Worm (Caenorhabditis elegans) whole organism, young adult: ENCODE results near the gene T21H3.5.
A peak's percentile ranks its signal among the peaks of the same experiment; 100 is the strongest.

Experiments
- B0336.3 ChIP-seq: fragments of 200-800 bp; sonication (Bioruptor generic); IDR thresholded peaks from 2 replicates; pipeline ENCODE4 v1.3.6; 2022; ENCODE audit warnings: missing genetic modification characterization, missing compliant biosample characterization
- F23B12.7 ChIP-seq: sonication (generic microtip); optimal IDR thresholded peaks from 2 replicates; lab custom pipeline; 2017; ENCODE audit warnings: missing genetic modification characterization, mild to moderate bottlenecking, missing compliant biosample characterization, antibody characterized with exemption, moderate library complexity; ENCODE audit not compliant: insufficient read depth
- F33H1.4 ChIP-seq: fragments of 200-800 bp; sonication (Bioruptor generic); IDR thresholded peaks from 2 replicates; pipeline ENCODE4 v1.3.6; 2022; ENCODE audit warnings: missing genetic modification reagents, missing genetic modification characterization, missing compliant biosample characterization
- F37B4.10 ChIP-seq: fragments of 200-800 bp; sonication (Bioruptor generic); IDR thresholded peaks from 2 replicates; pipeline ENCODE4 v1.3.6; 2022; ENCODE audit warnings: missing genetic modification characterization, missing compliant biosample characterization
- F49E8.2 ChIP-seq: sonication (generic microtip); optimal IDR thresholded peaks from 3 replicates; lab custom pipeline; 2017; ENCODE audit warnings: missing genetic modification characterization, mild to moderate bottlenecking, missing compliant biosample characterization, antibody characterized with exemption, moderate library complexity; ENCODE audit not compliant: insufficient read depth
- F55B11.4 ChIP-seq: sonication (generic microtip); optimal IDR thresholded peaks from 2 replicates; lab custom pipeline; 2016; ENCODE audit warnings: missing compliant biosample characterization, missing genetic modification characterization, borderline replicate concordance; ENCODE audit not compliant: insufficient read depth
- Y56A3A.18 ChIP-seq: fragments of 200-800 bp; sonication (Bioruptor generic); IDR thresholded peaks from 2 replicates; pipeline ENCODE4 v1.3.6; 2022; ENCODE audit warnings: missing genetic modification reagents, missing genetic modification characterization, missing compliant biosample characterization
- Y79H2A.3 ChIP-seq: fragments of 200-800 bp; sonication (Bioruptor generic); conservative IDR thresholded peaks from 2 replicates; pipeline ENCODE4 v1.3.6; 2022; ENCODE audit warnings: missing genetic modification reagents, missing genetic modification characterization, missing compliant biosample characterization
- Y95B8A.8 ChIP-seq: fragments of 200-800 bp; sonication (Bioruptor generic); IDR thresholded peaks from 2 replicates; pipeline ENCODE4 v1.3.6; 2022; ENCODE audit warnings: missing genetic modification reagents, missing genetic modification characterization, missing compliant biosample characterization
- ZK185.1 ChIP-seq: sonication (generic microtip); optimal IDR thresholded peaks from 2 replicates; lab custom pipeline; 2016; ENCODE audit warnings: mild to moderate bottlenecking, missing genetic modification characterization, missing compliant biosample characterization; ENCODE audit not compliant: poor library complexity, severe bottlenecking
- ama-1 ChIP-seq, 3 experiments: fragments of 150-350 bp in 1 of 3; sonication (generic microtip) in 2 of 3; optimal IDR thresholded peaks; 2 replicates each; lab custom pipeline; 2014 to 2018; ENCODE audit warnings: missing biosample characterization in 2 of 3, missing genetic modification characterization in 2 of 3, missing genetic modification reagents in 2 of 3
- aptf-3 ChIP-seq: fragments of 200-800 bp; sonication (Bioruptor generic); IDR thresholded peaks from 2 replicates; pipeline ENCODE4 v1.3.6; 2022; ENCODE audit warnings: missing genetic modification characterization, missing compliant biosample characterization
- attf-3 ChIP-seq: fragments of 200-800 bp; sonication (Bioruptor generic); conservative IDR thresholded peaks from 2 replicates; pipeline ENCODE4 v1.3.6; 2022; ENCODE audit warnings: missing genetic modification reagents, missing genetic modification characterization, missing compliant biosample characterization
- attf-5 ChIP-seq: fragments of 200-800 bp; sonication (Bioruptor generic); optimal IDR thresholded peaks from 2 replicates; lab custom pipeline; 2018; ENCODE audit warnings: mild to moderate bottlenecking, missing genetic modification characterization, missing compliant biosample characterization
- cebp-1 ChIP-seq, 2 experiments: fragments of 200-800 bp in 1 of 2; sonication (Bioruptor generic) in 1 of 2; sonication (generic microtip) in 1 of 2; IDR thresholded peaks in 1 of 2; optimal IDR thresholded peaks in 1 of 2; 2 replicates each; pipeline versions ENCODE4 v1.3.6 to Lab custom; 2017 to 2022; ENCODE audit warnings: missing compliant biosample characterization in 2 of 2, missing genetic modification characterization in 2 of 2, mild to moderate bottlenecking in 1 of 2, missing genetic modification reagents in 1 of 2, moderate library complexity in 1 of 2
- ceh-91 ChIP-seq: fragments of 200-800 bp; sonication (Bioruptor generic); IDR thresholded peaks from 2 replicates; pipeline ENCODE4 v1.3.6; 2022; ENCODE audit warnings: missing genetic modification reagents, missing genetic modification characterization, missing compliant biosample characterization
- ets-4 ChIP-seq: fragments of 200-800 bp; sonication (Bioruptor generic); optimal IDR thresholded peaks from 2 replicates; lab custom pipeline; 2018; ENCODE audit warnings: mild to moderate bottlenecking, missing genetic modification characterization, missing compliant biosample characterization
- hlh-12 ChIP-seq: sonication (generic microtip); optimal IDR thresholded peaks from 2 replicates; lab custom pipeline; 2016; ENCODE audit warnings: missing genetic modification characterization, missing compliant biosample characterization
- hmg-20 ChIP-seq: fragments of 200-800 bp; sonication (Bioruptor generic); IDR thresholded peaks from 2 replicates; pipeline ENCODE4 v1.3.6; 2022; ENCODE audit warnings: missing genetic modification reagents, missing genetic modification characterization, missing compliant biosample characterization
- hsf-1 ChIP-seq: fragments of 200-800 bp; sonication (Bioruptor generic); IDR thresholded peaks from 2 replicates; pipeline ENCODE4 v1.3.6; 2022; ENCODE audit warnings: missing genetic modification reagents, missing genetic modification characterization, missing compliant biosample characterization
- lag-1 ChIP-seq: fragments of 200-800 bp; sonication (Bioruptor generic); IDR thresholded peaks from 2 replicates; pipeline ENCODE4 v1.3.6; 2022; ENCODE audit warnings: missing genetic modification reagents, missing genetic modification characterization, missing compliant biosample characterization
- let-607 ChIP-seq, 2 experiments: fragments of 200-800 bp in 1 of 2; sonication (Bioruptor generic) in 1 of 2; sonication (generic microtip) in 1 of 2; optimal IDR thresholded peaks; 2 replicates each; lab custom pipeline; 2016 to 2018; ENCODE audit warnings: mild to moderate bottlenecking in 2 of 2, missing compliant biosample characterization in 2 of 2, missing genetic modification characterization in 2 of 2, moderate library complexity in 2 of 2, missing genotype in 1 of 2
- lin-40 ChIP-seq: sonication (generic microtip); optimal IDR thresholded peaks from 2 replicates; lab custom pipeline; 2016; ENCODE audit warnings: missing genetic modification characterization, mild to moderate bottlenecking, missing compliant biosample characterization, missing genotype, missing genetic modification reagents
- lin-54 ChIP-seq: fragments of 200-800 bp; sonication (Bioruptor generic); optimal IDR thresholded peaks from 2 replicates; lab custom pipeline; 2018; ENCODE audit warnings: mild to moderate bottlenecking, missing genetic modification characterization, missing compliant biosample characterization
- mcd-1 ChIP-seq: fragments of 200-800 bp; sonication (Bioruptor generic); IDR thresholded peaks from 2 replicates; pipeline ENCODE4 v1.3.6; 2022; ENCODE audit warnings: missing genetic modification reagents, missing genetic modification characterization, missing compliant biosample characterization
- mel-28 ChIP-seq: sonication (generic microtip); optimal IDR thresholded peaks from 2 replicates; lab custom pipeline; 2016; ENCODE audit warnings: borderline replicate concordance, mild to moderate bottlenecking, missing genetic modification characterization, missing compliant biosample characterization
- mes-4 ChIP-seq: sonication (generic microtip); optimal IDR thresholded peaks from 2 replicates; lab custom pipeline; 2016; ENCODE audit warnings: missing genotype, missing genetic modification characterization, missing compliant biosample characterization
- nfyb-1 ChIP-seq: fragments of 200-800 bp; sonication (Bioruptor generic); IDR thresholded peaks from 2 replicates; pipeline ENCODE4 v1.3.6; 2022; ENCODE audit warnings: missing genetic modification reagents, missing genetic modification characterization, missing compliant biosample characterization
- nhr-27 ChIP-seq: fragments of 200-800 bp; sonication (Bioruptor generic); optimal IDR thresholded peaks from 2 replicates; lab custom pipeline; 2018; ENCODE audit warnings: mild to moderate bottlenecking, missing genetic modification characterization, moderate library complexity, missing compliant biosample characterization
- nhr-80 ChIP-seq: sonication (generic microtip); optimal IDR thresholded peaks from 2 replicates; lab custom pipeline; 2016; ENCODE audit warnings: missing genetic modification characterization, missing compliant biosample characterization
- nhr-90 ChIP-seq: sonication (generic microtip); optimal IDR thresholded peaks from 2 replicates; lab custom pipeline; 2016; ENCODE audit warnings: missing genotype, mild to moderate bottlenecking, missing genetic modification characterization, missing compliant biosample characterization
- pbrm-1 ChIP-seq: fragments of 200-800 bp; sonication (Bioruptor generic); IDR thresholded peaks from 2 replicates; pipeline ENCODE4 v1.3.6; 2022; ENCODE audit warnings: missing genetic modification reagents, missing genetic modification characterization, missing compliant biosample characterization
- rec-8 ChIP-seq, 2 experiments: sonication (generic microtip); optimal IDR thresholded peaks; 2 replicates each; lab custom pipeline; 2016; ENCODE audit warnings: mild to moderate bottlenecking in 2 of 2, missing genetic modification characterization in 2 of 2, missing genetic modification reagents in 2 of 2, missing genotype in 2 of 2, missing biosample characterization in 1 of 2, missing compliant biosample characterization in 1 of 2, moderate library complexity in 1 of 2
- repo-1 ChIP-seq: sonication (generic microtip); optimal IDR thresholded peaks from 2 replicates; lab custom pipeline; 2017; ENCODE audit warnings: mild to moderate bottlenecking, missing genetic modification characterization, missing compliant biosample characterization
- sdz-38 ChIP-seq: sonication (generic microtip); optimal IDR thresholded peaks from 2 replicates; lab custom pipeline; 2016; ENCODE audit warnings: missing genotype, missing genetic modification characterization, missing compliant biosample characterization
- sea-2 ChIP-seq: fragments of 200-800 bp; sonication (Bioruptor generic); IDR thresholded peaks from 2 replicates; pipeline ENCODE4 v1.3.6; 2022; ENCODE audit warnings: missing genetic modification characterization, missing compliant biosample characterization
- snpc-1.3 ChIP-seq: sonication (generic microtip); optimal IDR thresholded peaks from 2 replicates; lab custom pipeline; 2017; ENCODE audit warnings: missing genetic modification characterization, mild to moderate bottlenecking, missing compliant biosample characterization, antibody characterized with exemption, moderate library complexity, missing genotype, missing genetic modification reagents; ENCODE audit not compliant: insufficient read depth
- snpc-4 ChIP-seq, 5 experiments: fragments of 150-350 bp in 1 of 5; sonication (generic microtip) in 4 of 5; optimal IDR thresholded peaks; 2 replicates each; lab custom pipeline; 2014 to 2018; ENCODE audit warnings: missing genetic modification characterization in 5 of 5, missing biosample characterization in 3 of 5, antibody characterized with exemption in 2 of 5, mild to moderate bottlenecking in 2 of 5, missing compliant biosample characterization in 2 of 5, missing genotype in 2 of 5, moderate library complexity in 2 of 5, missing genetic modification reagents in 1 of 5
- sptf-2 ChIP-seq: fragments of 200-800 bp; sonication (Bioruptor generic); optimal IDR thresholded peaks from 2 replicates; lab custom pipeline; 2018; ENCODE audit warnings: mild to moderate bottlenecking, missing genetic modification characterization, missing compliant biosample characterization
- ztf-26 ChIP-seq: sonication (generic microtip); optimal IDR thresholded peaks from 2 replicates; lab custom pipeline; 2017; ENCODE audit warnings: missing genetic modification characterization, missing compliant biosample characterization
- ztf-3 ChIP-seq: fragments of 200-800 bp; sonication (Bioruptor generic); optimal IDR thresholded peaks from 2 replicates; lab custom pipeline; 2018; ENCODE audit warnings: mild to moderate bottlenecking, missing genetic modification characterization, missing compliant biosample characterization

The T21H3.5 gene

DNA sequence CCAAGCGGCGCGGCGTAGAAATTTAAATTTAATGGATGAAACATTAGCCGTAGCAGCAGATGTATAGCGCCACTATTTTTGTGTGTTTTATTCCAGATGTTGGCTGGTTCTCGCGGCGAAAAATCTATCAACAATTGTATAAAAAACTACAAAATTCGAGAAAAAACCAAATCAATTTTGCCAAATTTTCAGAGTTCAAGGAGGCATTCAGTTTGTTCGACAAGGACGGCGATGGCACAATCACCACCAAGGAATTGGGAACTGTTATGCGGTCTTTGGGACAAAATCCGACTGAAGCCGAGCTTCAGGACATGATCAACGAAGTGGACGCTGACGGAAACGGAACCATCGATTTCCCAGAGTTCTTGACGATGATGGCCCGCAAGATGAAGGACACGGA is 7.7 kb downstream of the T21H3.5 start:
- TF ChIP-seq snpc-1.3 (tag; lab: Kevin White, UChicago) = no peak
- TF ChIP-seq Y56A3A.18 (GFP tag; lab: Robert Waterston, UW) = 0 out of 2 replicates have a peak, but pooled peaks have one; percentile 12

DNA sequence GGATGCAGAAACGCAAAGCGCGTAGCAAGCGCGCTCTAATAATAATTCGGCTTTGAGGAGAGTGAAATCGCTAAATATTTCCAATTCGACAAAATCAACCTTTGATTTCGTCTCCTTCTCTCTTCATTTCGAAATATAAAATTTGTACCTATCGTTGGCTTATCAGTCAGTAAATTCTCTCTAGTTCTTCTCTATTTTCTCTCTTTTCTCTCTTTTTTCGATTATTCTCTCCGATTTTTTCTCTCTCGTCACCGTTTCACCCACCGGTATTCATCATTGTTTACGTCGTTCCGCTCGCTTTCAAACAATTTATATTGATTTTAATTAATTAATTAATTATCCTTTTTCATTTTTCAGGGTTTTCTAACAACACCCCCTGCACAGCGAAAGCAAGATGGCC is 8.2 kb downstream of the T21H3.5 start, which contains the start of gene cmd-1:
Gene cmd-1 (plus strand): TSS at position 358 of the 400 bp plus-strand sequence.
- TF ChIP-seq snpc-4 (GFP tag; optimal IDR thresholded peaks at IDR 0.05; lab: Kevin White, UChicago) = no peak
- TF ChIP-seq snpc-4 (tag; optimal IDR thresholded peaks at IDR 0.05; lab: Kevin White, UChicago) = no peak
- TF ChIP-seq F23B12.7 (tag; lab: Kevin White, UChicago) = no peak
- no peak for TF ChIP-seq F37B4.10 (GFP tag; lab: Robert Waterston, UW)
- no peak for TF ChIP-seq B0336.3 (GFP tag; lab: Robert Waterston, UW)
- no peak for TF ChIP-seq ama-1 (optimal IDR thresholded peaks at IDR 0.05; lab: Kevin White, UChicago)
- no peak for TF ChIP-seq ama-1 (GFP tag; optimal IDR thresholded peaks at IDR 0.05; lab: Kevin White, UChicago)
- no peak for TF ChIP-seq attf-3 (GFP tag; lab: Robert Waterston, UW)
- TF ChIP-seq sea-2 (GFP tag; lab: Robert Waterston, UW) = no peak
- peak; percentile 48 for TF ChIP-seq attf-5 (GFP tag; lab: Kevin White, UChicago)
- no peak for TF ChIP-seq nhr-90
- TF ChIP-seq ztf-26 = no peak
- TF ChIP-seq Y95B8A.8 (GFP tag; lab: Robert Waterston, UW) = 0 out of 2 replicates have a peak, but pooled peaks have one; percentile 35
- no peak for TF ChIP-seq ceh-91 (GFP tag; lab: Robert Waterston, UW)
- no peak for TF ChIP-seq nfyb-1 (GFP tag; lab: Robert Waterston, UW)
- no peak for TF ChIP-seq mcd-1 (GFP tag; lab: Robert Waterston, UW)
- TF ChIP-seq ets-4 (GFP tag; lab: Kevin White, UChicago) = no peak
- TF ChIP-seq ztf-3 = no peak
- TF ChIP-seq cebp-1 (GFP tag; IDR thresholded peaks at IDR 0.05; lab: Robert Waterston, UW) = peak; percentile 36; the same call in 1 of the 2 replicates
- peak; percentile 72 for TF ChIP-seq cebp-1 (tag; optimal IDR thresholded peaks at IDR 0.05; lab: Kevin White, UChicago)
- peak; percentile 54 for TF ChIP-seq nhr-80 (tag; lab: Kevin White, UChicago)
- no peak for TF ChIP-seq sptf-2 (GFP tag; lab: Kevin White, UChicago)
- TF ChIP-seq F33H1.4 (GFP tag; lab: Robert Waterston, UW) = no peak
- TF ChIP-seq lin-40 (tag; lab: Kevin White, UChicago) = peak; percentile 9
- TF ChIP-seq aptf-3 (GFP tag; lab: Robert Waterston, UW) = no peak

DNA sequence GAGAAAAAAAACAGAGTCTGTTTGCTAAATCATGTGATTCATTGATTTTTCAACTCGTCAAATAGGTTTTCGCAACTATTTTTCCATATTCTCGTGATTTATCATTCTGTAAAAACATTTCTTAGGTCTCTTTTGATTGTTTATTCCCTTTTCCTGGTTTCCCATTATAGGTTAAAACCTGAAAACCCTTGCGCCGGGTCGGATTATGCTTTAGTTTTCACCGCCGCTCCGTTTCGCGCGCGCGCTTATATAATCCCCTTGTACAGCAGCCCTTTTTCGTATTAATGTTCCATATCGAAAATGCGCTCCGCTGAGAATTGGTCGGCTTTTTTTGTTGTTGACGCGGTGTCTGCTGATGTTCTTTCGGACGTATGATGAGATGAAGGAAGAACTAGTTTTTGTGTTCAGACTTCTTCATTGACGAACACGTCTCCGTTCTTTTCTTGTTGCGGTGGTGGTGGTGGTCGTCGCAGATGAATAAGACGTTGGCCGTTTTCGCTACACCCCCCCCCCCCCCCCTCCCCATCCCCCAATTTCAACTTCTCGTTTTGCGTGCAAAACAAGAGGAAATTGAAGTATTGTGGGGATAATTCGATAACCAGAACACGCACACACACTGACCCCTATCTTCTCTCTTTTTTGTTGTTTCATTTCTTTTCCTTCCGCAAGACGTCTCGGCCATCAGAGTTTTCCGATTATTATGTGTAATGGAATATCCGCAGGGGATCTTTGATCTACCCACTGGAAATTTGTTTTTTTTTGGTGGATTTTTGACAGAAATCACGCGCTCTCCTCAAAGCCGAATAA is 9.4 kb downstream of the T21H3.5 start:
- TF ChIP-seq hlh-12 (tag; lab: Kevin White, UChicago) = no peak
- TF ChIP-seq pbrm-1 (GFP tag; lab: Robert Waterston, UW) = no peak
- TF ChIP-seq let-607 (tag; optimal IDR thresholded peaks at IDR 0.05; lab: Kevin White, UChicago) = no peak
- TF ChIP-seq mel-28 = no peak
- no peak for TF ChIP-seq F49E8.2 (tag; lab: Kevin White, UChicago)
- no peak for TF ChIP-seq sdz-38 (tag; lab: Kevin White, UChicago)
- TF ChIP-seq mes-4 (tag; lab: Kevin White, UChicago) = no peak
- TF ChIP-seq ZK185.1 = no peak
- TF ChIP-seq repo-1 = peak; percentile 10
- TF ChIP-seq nhr-27 (tag; lab: Kevin White, UChicago) = peak; percentile 14
- no peak for TF ChIP-seq F55B11.4 (tag; lab: Kevin White, UChicago)
- TF ChIP-seq cebp-1 (GFP tag; IDR thresholded peaks at IDR 0.05; lab: Robert Waterston, UW) = no peak
- TF ChIP-seq cebp-1 (tag; optimal IDR thresholded peaks at IDR 0.05; lab: Kevin White, UChicago) = peak; percentile 8
- TF ChIP-seq hsf-1 (GFP tag; lab: Robert Waterston, UW) = peak; percentile 43; the same call in 1 of the 2 replicates
- no peak for TF ChIP-seq lag-1
- no peak for TF ChIP-seq hmg-20
- TF ChIP-seq rec-8 (tag; optimal IDR thresholded peaks at IDR 0.05; lab: Kevin White, UChicago) = no peak
- TF ChIP-seq lin-54 = peak; percentile 5
- no peak for TF ChIP-seq Y79H2A.3 (GFP tag; lab: Robert Waterston, UW)
